Fruit fly (Drosophila melanogaster) whole organism, embryonic: ENCODE data around the gene CG7016.
A peak's percentile ranks its signal among the peaks of the same experiment; 100 is the strongest.

ENCODE experiments used
- Bdp1 ChIP-seq: fragments of 200-800 bp; sonication (Bioruptor generic); optimal IDR thresholded peaks from 3 replicates; lab custom pipeline; 2016; ENCODE audit warnings: missing biosample characterization, missing genetic modification characterization
- Bteb2 ChIP-seq: fragments of 200-800 bp; sonication (Bioruptor generic); optimal IDR thresholded peaks from 2 replicates; lab custom pipeline; 2016; ENCODE audit warnings: missing biosample characterization, missing genetic modification characterization
- CG10209 ChIP-seq: fragments of 200-800 bp; sonication (Bioruptor generic); optimal IDR thresholded peaks from 3 replicates; lab custom pipeline; 2017; ENCODE audit warnings: missing biosample characterization, mild to moderate bottlenecking, missing genetic modification characterization, missing genetic modification reagents
- CG10654 ChIP-seq: fragments of 200-800 bp; sonication (Bioruptor generic); optimal IDR thresholded peaks from 2 replicates; lab custom pipeline; 2016; ENCODE audit warnings: missing biosample characterization, missing genetic modification characterization
- CG10979 ChIP-seq: fragments of 200-800 bp; sonication (Bioruptor generic); optimal IDR thresholded peaks from 2 replicates; lab custom pipeline; 2018; ENCODE audit warnings: missing biosample characterization, mild to moderate bottlenecking, missing genetic modification characterization, moderate library complexity
- CG11560 ChIP-seq: fragments of 200-800 bp; sonication (Bioruptor generic); IDR thresholded peaks from 3 replicates; pipeline ENCODE4 v1.3.6; 2022; ENCODE audit warnings: missing biosample characterization, missing genetic modification characterization
- CG11723 ChIP-seq: fragments of 200-800 bp; sonication (Bioruptor generic); optimal IDR thresholded peaks from 2 replicates; lab custom pipeline; 2017; ENCODE audit warnings: missing biosample characterization, mild to moderate bottlenecking, missing genetic modification characterization
- CG13424 ChIP-seq: fragments of 200-800 bp; sonication (Bioruptor generic); optimal IDR thresholded peaks from 2 replicates; lab custom pipeline; 2019; ENCODE audit warnings: missing biosample characterization, mild to moderate bottlenecking, missing genetic modification characterization, moderate library complexity
- CG16815 ChIP-seq: fragments of 200-800 bp; sonication (Bioruptor generic); optimal IDR thresholded peaks from 3 replicates; lab custom pipeline; 2017; ENCODE audit warnings: missing biosample characterization, mild to moderate bottlenecking, missing genetic modification characterization
- CG17829 ChIP-seq: fragments of 200-800 bp; optimal IDR thresholded peaks from 2 replicates; lab custom pipeline; 2019; ENCODE audit warnings: missing biosample characterization, mild to moderate bottlenecking, missing genetic modification characterization, moderate library complexity
- CG18619 ChIP-seq: fragments of 200-800 bp; sonication (Bioruptor generic); optimal IDR thresholded peaks from 3 replicates; lab custom pipeline; 2017; ENCODE audit warnings: missing biosample characterization, mild to moderate bottlenecking, missing genetic modification characterization
- CG2120 ChIP-seq: fragments of 200-800 bp; sonication (Bioruptor generic); optimal IDR thresholded peaks from 3 replicates; lab custom pipeline; 2016; ENCODE audit warnings: missing biosample characterization, missing genetic modification characterization
- CG32767 ChIP-seq: fragments of 200-800 bp; sonication (Bioruptor generic); IDR thresholded peaks from 2 replicates; pipeline ENCODE4 v1.3.6; 2022; ENCODE audit warnings: missing biosample characterization, missing genetic modification characterization
- CG32772 ChIP-seq: fragments of 200-800 bp; sonication (Bioruptor generic); IDR thresholded peaks from 2 replicates; pipeline ENCODE4 v1.3.6; 2022; ENCODE audit warnings: missing biosample characterization, missing genetic modification characterization
- CG3281 ChIP-seq: fragments of 200-800 bp; sonication (Bioruptor generic); optimal IDR thresholded peaks from 3 replicates; lab custom pipeline; 2017; ENCODE audit warnings: missing biosample characterization, mild to moderate bottlenecking, missing genetic modification characterization
- CG43689 ChIP-seq: fragments of 200-800 bp; sonication (Bioruptor generic); IDR thresholded peaks from 2 replicates; pipeline ENCODE4 v1.3.6; 2022; ENCODE audit warnings: missing biosample characterization, missing genetic modification characterization
- CG6272 ChIP-seq: fragments of 200-800 bp; sonication (Bioruptor generic); IDR thresholded peaks from 2 replicates; pipeline ENCODE4 v1.3.6; 2022; ENCODE audit warnings: missing biosample characterization, missing genetic modification characterization
- CG7928 ChIP-seq: fragments of 200-800 bp; sonication (Bioruptor generic); optimal IDR thresholded peaks from 2 replicates; lab custom pipeline; 2017; ENCODE audit warnings: missing biosample characterization, mild to moderate bottlenecking, missing genetic modification characterization
- CG8388 ChIP-seq: fragments of 200-800 bp; sonication (Bioruptor generic); optimal IDR thresholded peaks from 2 replicates; lab custom pipeline; 2019; ENCODE audit warnings: missing biosample characterization, mild to moderate bottlenecking, missing genetic modification characterization, moderate library complexity
- CG9437 ChIP-seq: fragments of 200-800 bp; sonication (Bioruptor generic); optimal IDR thresholded peaks from 2 replicates; lab custom pipeline; 2018; ENCODE audit warnings: missing biosample characterization, mild to moderate bottlenecking, missing genetic modification characterization
- CG9727 ChIP-seq: fragments of 200-800 bp; sonication (Bioruptor generic); optimal IDR thresholded peaks from 3 replicates; lab custom pipeline; 2017; ENCODE audit warnings: missing biosample characterization, mild to moderate bottlenecking, missing genetic modification characterization
- Deaf1 ChIP-seq: fragments of 200-800 bp; optimal IDR thresholded peaks from 3 replicates; lab custom pipeline; 2019; ENCODE audit warnings: missing biosample characterization, mild to moderate bottlenecking, missing genetic modification characterization, moderate library complexity
- E2f1 ChIP-seq: fragments of 200-800 bp; sonication (Bioruptor generic); IDR thresholded peaks from 2 replicates; pipeline ENCODE4 v1.3.6; 2022; ENCODE audit warnings: missing biosample characterization, missing genetic modification characterization
- ERR ChIP-seq: fragments of 200-800 bp; sonication (Bioruptor generic); optimal IDR thresholded peaks from 2 replicates; lab custom pipeline; 2016; ENCODE audit warnings: missing biosample characterization, missing genetic modification characterization
- Ets65A ChIP-seq: fragments of 200-800 bp; sonication (Bioruptor generic); peaks from one replicate; lab custom pipeline; 2016; ENCODE audit warnings: missing biosample characterization, missing genetic modification characterization
- Gsc ChIP-seq: fragments of 200-800 bp; sonication (Bioruptor generic); IDR thresholded peaks from 2 replicates; pipeline ENCODE4 v1.3.6; 2022; ENCODE audit warnings: missing biosample characterization, missing genetic modification characterization
- Hr51 ChIP-seq, 2 experiments: fragments of 200-800 bp; sonication (Bioruptor generic); optimal IDR thresholded peaks; 2 replicates in 1 of 2; 3 replicates in 1 of 2; lab custom pipeline; 2016 to 2018; ENCODE audit warnings: missing biosample characterization in 2 of 2, missing genetic modification characterization in 2 of 2, mild to moderate bottlenecking in 1 of 2, moderate library complexity in 1 of 2
- Max ChIP-seq: fragments of 200-800 bp; sonication (Bioruptor generic); optimal IDR thresholded peaks from 2 replicates; lab custom pipeline; 2016; ENCODE audit warnings: missing biosample characterization, mild to moderate bottlenecking, missing genetic modification characterization
- NfI ChIP-seq: fragments of 200-800 bp; sonication (Bioruptor generic); optimal IDR thresholded peaks from 3 replicates; lab custom pipeline; 2018; ENCODE audit warnings: missing biosample characterization, mild to moderate bottlenecking, missing genetic modification characterization, moderate library complexity
- Ptx1 ChIP-seq: fragments of 200-800 bp; sonication (Bioruptor generic); IDR thresholded peaks from 2 replicates; pipeline ENCODE4 v1.3.6; 2022; ENCODE audit warnings: missing biosample characterization, missing genetic modification characterization
- Sry-δ ChIP-seq: fragments of 200-800 bp; sonication (Bioruptor generic); optimal IDR thresholded peaks from 2 replicates; lab custom pipeline; 2016; ENCODE audit warnings: missing biosample characterization, missing genetic modification characterization
- Ssrp ChIP-seq: fragments of 200-800 bp; sonication (Bioruptor generic); optimal IDR thresholded peaks from 2 replicates; lab custom pipeline; 2018; ENCODE audit warnings: missing biosample characterization, mild to moderate bottlenecking, missing genetic modification characterization, moderate library complexity
- Tbp ChIP-seq: fragments of >200 bp; optimal IDR thresholded peaks from 2 replicates; lab custom pipeline; 2018; ENCODE audit warnings: missing biosample characterization, missing genetic modification characterization
- amos ChIP-seq: fragments of 200-800 bp; sonication (Bioruptor generic); IDR thresholded peaks from 2 replicates; pipeline ENCODE4 v1.3.6; 2022; ENCODE audit warnings: missing biosample characterization, missing genetic modification characterization; ENCODE audit not compliant: partially characterized antibody
- ara ChIP-seq: fragments of 200-800 bp; sonication (Bioruptor generic); IDR thresholded peaks from 2 replicates; pipeline ENCODE4 v1.3.6; 2022; ENCODE audit warnings: missing biosample characterization, missing genetic modification characterization
- bab2 ChIP-seq: fragments of 200-800 bp; sonication (Bioruptor generic); optimal IDR thresholded peaks from 2 replicates; lab custom pipeline; 2016; ENCODE audit warnings: missing biosample characterization, missing genetic modification characterization
- chinmo ChIP-seq: fragments of 200-800 bp; sonication (Bioruptor generic); IDR thresholded peaks from 4 replicates; pipeline ENCODE4 v1.3.6; 2022; ENCODE audit warnings: missing biosample characterization, missing genetic modification characterization; ENCODE audit not compliant: partially characterized antibody
- da ChIP-seq: fragments of 200-800 bp; sonication (Bioruptor generic); optimal IDR thresholded peaks from 2 replicates; lab custom pipeline; 2016; ENCODE audit warnings: missing biosample characterization, missing genetic modification characterization
- dati ChIP-seq: fragments of 200-800 bp; sonication (Bioruptor generic); IDR thresholded peaks from 2 replicates; pipeline ENCODE4 v1.3.6; 2022; ENCODE audit warnings: missing biosample characterization, missing genetic modification characterization
- h ChIP-seq: fragments of >200 bp; optimal IDR thresholded peaks from 2 replicates; lab custom pipeline; 2017
- jing ChIP-seq: fragments of 200-800 bp; sonication (Bioruptor generic); optimal IDR thresholded peaks from 2 replicates; lab custom pipeline; 2018; ENCODE audit warnings: missing biosample characterization, mild to moderate bottlenecking, missing genetic modification characterization
- jumu ChIP-seq: fragments of 200-800 bp; sonication (Bioruptor generic); optimal IDR thresholded peaks from 3 replicates; lab custom pipeline; 2016; ENCODE audit warnings: missing biosample characterization, missing genetic modification characterization
- ken ChIP-seq: fragments of 200-800 bp; sonication (Bioruptor generic); IDR thresholded peaks from 3 replicates; pipeline ENCODE4 v1.3.6; 2022; ENCODE audit warnings: missing biosample characterization, missing genetic modification characterization
- luna ChIP-seq: fragments of 200-800 bp; sonication (Bioruptor generic); optimal IDR thresholded peaks from 2 replicates; lab custom pipeline; 2016; ENCODE audit warnings: missing biosample characterization, missing genetic modification characterization
- nom ChIP-seq: fragments of 200-800 bp; sonication (Bioruptor generic); optimal IDR thresholded peaks from 2 replicates; lab custom pipeline; 2017; ENCODE audit warnings: missing biosample characterization, missing genetic modification characterization, mild to moderate bottlenecking, moderate library complexity, missing genetic modification reagents
- psq ChIP-seq: fragments of 200-800 bp; sonication (Bioruptor generic); optimal IDR thresholded peaks from 2 replicates; lab custom pipeline; 2017; ENCODE audit warnings: missing biosample characterization, missing genetic modification characterization
- trem ChIP-seq: fragments of 200-800 bp; optimal IDR thresholded peaks from 3 replicates; lab custom pipeline; 2019; ENCODE audit warnings: missing biosample characterization, mild to moderate bottlenecking, missing genetic modification characterization, moderate library complexity
- wdn ChIP-seq: fragments of 200-800 bp; sonication (Bioruptor generic); IDR thresholded peaks from 2 replicates; pipeline ENCODE4 v1.3.6; 2022; ENCODE audit warnings: missing biosample characterization, missing genetic modification characterization
- wor ChIP-seq: fragments of 200-800 bp; sonication (Bioruptor generic); IDR thresholded peaks from 2 replicates; pipeline ENCODE4 v1.3.6; 2022; ENCODE audit warnings: missing biosample characterization, missing genetic modification characterization

The CG7016 gene

dm6 chr3R:24875939-24876842, 13.5 kb downstream of the CG7016 start, which contains the start of gene CG3744 (continued):
- peak; percentile 95 for TF ChIP-seq Ptx1 (GFP tag; lab: Robert Waterston, UW)
- TF ChIP-seq h (lab: Kevin White, UChicago): no peak
- TF ChIP-seq ERR (GFP tag; lab: Kevin White, UChicago): peak; percentile 61
- TF ChIP-seq ara: peak; percentile 92
- no peak for TF ChIP-seq nom (GFP tag; lab: Kevin White, UChicago)
- TF ChIP-seq CG6272 (GFP tag; lab: Robert Waterston, UW): peak; percentile 96
- TF ChIP-seq wdn (GFP tag; lab: Robert Waterston, UW): peak; percentile 94
- peak; percentile 90 for TF ChIP-seq CG3281
- peak; percentile 65 for TF ChIP-seq Gsc
- peak; percentile 94 for TF ChIP-seq chinmo (GFP tag; lab: Robert Waterston, UW)
- TF ChIP-seq luna (GFP tag; lab: Kevin White, UChicago): peak; percentile 37
- peak; percentile 48 for TF ChIP-seq Bteb2 (GFP tag; lab: Kevin White, UChicago)
- TF ChIP-seq CG7928 (GFP tag; lab: Kevin White, UChicago): peak; percentile 63
- TF ChIP-seq CG32772 (GFP tag; lab: Robert Waterston, UW): peak; percentile 93
- peak; percentile 91 for TF ChIP-seq CG17829 (tag; lab: Kevin White, UChicago)
- TF ChIP-seq Hr51 (GFP tag; optimal IDR thresholded peaks at IDR 0.05; lab: Kevin White, UChicago): peak; percentile 79 to 87
- TF ChIP-seq Sry-δ (GFP tag; lab: Kevin White, UChicago): peak; percentile 92
- TF ChIP-seq jing (GFP tag; lab: Kevin White, UChicago): peak; percentile 62
- peak; percentile 29 for TF ChIP-seq Bdp1 (GFP tag; lab: Kevin White, UChicago)
- peak; percentile 94 for TF ChIP-seq amos
- TF ChIP-seq Tbp (GFP tag; lab: Kevin White, UChicago): no peak
- TF ChIP-seq CG18619 (GFP tag; lab: Kevin White, UChicago): peak; percentile 90
- no peak for TF ChIP-seq da
- peak; percentile 84 for TF ChIP-seq trem (tag; lab: Kevin White, UChicago)
- peak; percentile 87 for TF ChIP-seq CG8388 (GFP tag; lab: Kevin White, UChicago)
- TF ChIP-seq CG2120 (GFP tag; lab: Kevin White, UChicago): peak; percentile 92
- peak; percentile 71; the same call in 1 of the 2 replicates for TF ChIP-seq dati (GFP tag; lab: Robert Waterston, UW)
- TF ChIP-seq E2f1 (GFP tag; lab: Robert Waterston, UW): peak; percentile 88
- TF ChIP-seq Ssrp (tag; lab: Kevin White, UChicago): peak; percentile 88
- peak; percentile 99 for TF ChIP-seq Ets65A (GFP tag; lab: Kevin White, UChicago)
- peak; percentile 89 for TF ChIP-seq CG10654 (GFP tag; lab: Kevin White, UChicago)
- TF ChIP-seq wor (GFP tag; lab: Robert Waterston, UW): peak; percentile 82
- peak; percentile 65 for TF ChIP-seq Deaf1
- TF ChIP-seq CG13424 (tag; lab: Kevin White, UChicago): peak; percentile 94
- peak; percentile 75 for TF ChIP-seq bab2 (GFP tag; lab: Kevin White, UChicago)
- TF ChIP-seq Max: peak; percentile 54
- TF ChIP-seq ken (GFP tag; lab: Robert Waterston, UW): peak; percentile 97
- TF ChIP-seq CG11560: peak; percentile 72
- TF ChIP-seq CG32767 (GFP tag; lab: Robert Waterston, UW): peak; percentile 85
- TF ChIP-seq jumu: peak; percentile 67
- TF ChIP-seq CG9727 (GFP tag; lab: Kevin White, UChicago): peak; percentile 88
- TF ChIP-seq CG43689 (GFP tag; lab: Robert Waterston, UW): peak; percentile 82
- TF ChIP-seq psq (GFP tag; lab: Kevin White, UChicago): peak; percentile 70
- TF ChIP-seq CG10979 (tag; lab: Kevin White, UChicago): peak; percentile 84
- peak; percentile 91 for TF ChIP-seq CG10209 (GFP tag; lab: Kevin White, UChicago)
- TF ChIP-seq NfI (GFP tag; lab: Kevin White, UChicago): peak; percentile 95
- peak; percentile 86 for TF ChIP-seq CG16815 (GFP tag; lab: Kevin White, UChicago)
- peak; percentile 77 for TF ChIP-seq CG11723 (GFP tag; lab: Kevin White, UChicago)
- TF ChIP-seq CG9437 (GFP tag; lab: Kevin White, UChicago): peak; percentile 54
